Worm (Caenorhabditis elegans) whole organism, early embryonic: ENCODE data around the gene H38K22.6.

Source experiments
- F13C5.2 ChIP-seq: sonication (generic microtip); optimal IDR thresholded peaks from 2 replicates; lab custom pipeline; 2017; ENCODE audit warnings: mild to moderate bottlenecking, missing genetic modification characterization, inconsistent platforms, missing compliant biosample characterization
- ama-1 ChIP-seq: fragments of 150-350 bp; optimal IDR thresholded peaks from 2 replicates; lab custom pipeline; 2014
- ceh-13 ChIP-seq: fragments of 200-800 bp; sonication (Bioruptor generic); optimal IDR thresholded peaks from 2 replicates; lab custom pipeline; 2018; ENCODE audit warnings: mild to moderate bottlenecking, missing genetic modification characterization, missing compliant biosample characterization
- hmbx-1 ChIP-seq: sonication (generic microtip); optimal IDR thresholded peaks from 2 replicates; lab custom pipeline; 2016; ENCODE audit warnings: mild to moderate bottlenecking, missing genetic modification characterization, missing compliant biosample characterization
- tbx-11 ChIP-seq: fragments of 200-800 bp; sonication (Bioruptor generic); IDR thresholded peaks from 2 replicates; pipeline ENCODE4 v1.3.6; 2022; ENCODE audit warnings: missing genetic modification characterization, missing compliant biosample characterization
- tra-4 ChIP-seq: sonication (generic microtip); optimal IDR thresholded peaks from 2 replicates; lab custom pipeline; 2017; ENCODE audit warnings: missing genetic modification characterization, missing compliant biosample characterization

DNA sequence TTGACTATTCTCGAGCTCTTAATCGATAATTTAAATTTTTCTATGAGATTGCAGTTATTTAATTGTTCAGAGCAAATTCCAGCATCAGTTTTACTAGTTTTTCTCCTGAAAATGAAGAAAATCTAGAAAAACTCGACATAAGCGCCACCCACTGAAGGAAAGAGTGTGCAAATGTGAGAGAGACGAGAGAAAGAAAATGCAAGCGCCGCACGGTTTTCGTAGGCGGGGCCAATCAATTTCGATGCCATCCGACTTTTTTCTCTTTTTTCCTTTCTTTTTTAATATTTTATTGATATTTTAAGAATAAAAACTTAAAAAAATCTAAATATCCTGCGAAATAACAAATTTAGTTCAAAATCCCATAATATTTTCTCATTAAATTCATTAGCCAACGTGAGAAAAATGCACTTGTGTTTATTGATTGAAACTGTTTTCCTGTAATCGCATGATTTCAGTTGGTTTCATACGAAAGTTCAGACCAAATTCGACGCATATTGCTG lies 12.4 kb downstream of the H38K22.6 start, which contains the start of gene cdk-12:
- TF ChIP-seq tra-4 (tag; lab: Kevin White, UChicago) (no peak), ceh-13 (GFP tag; lab: Kevin White, UChicago) (no peak), ama-1 (lab: Kevin White, UChicago) (no peak), tbx-11 (GFP tag; lab: Robert Waterston, UW) (no peak), F13C5.2 (tag; lab: Kevin White, UChicago) (peak; percentile 11), hmbx-1 (no peak)
